Worm (Caenorhabditis elegans): ENCODE results near the gene ksr-1.
A peak's percentile ranks its signal among the peaks of the same experiment; 100 is the strongest.

ksr-1 gene

ce11 chrX:8247088-8247487, 27.9 kb upstream of the ksr-1 start:
- TF ChIP-seq mep-1 (tag; optimal IDR thresholded peaks at IDR 0.05) (no peak), pha-4 (tag; optimal IDR thresholded peaks at IDR 0.05) (no peak), unc-120 (tag; optimal IDR thresholded peaks at IDR 0.05; ENCODE audit: poor library complexity, severe bottlenecking) (no peak), blmp-1 (tag; optimal IDR thresholded peaks at IDR 0.05) (no peak), nhr-237 (tag; optimal IDR thresholded peaks at IDR 0.05) (no peak), sptf-1 (tag; optimal IDR thresholded peaks at IDR 0.05) (no peak), lin-32 (GFP tag; optimal IDR thresholded peaks at IDR 0.05) (no peak), mls-2 (tag; optimal IDR thresholded peaks at IDR 0.05) (no peak), ces-1 (GFP tag; optimal IDR thresholded peaks at IDR 0.05) (no peak), nhr-12 (tag; optimal IDR thresholded peaks at IDR 0.05) (no peak), zip-8 (tag; optimal IDR thresholded peaks at IDR 0.05) (no peak), ceh-43 (GFP tag; optimal IDR thresholded peaks at IDR 0.05) (no peak)

- TF ChIP-seq nhr-237 (tag; optimal IDR thresholded peaks at IDR 0.05) = no peak
- no peak for TF ChIP-seq elt-1 (tag; optimal IDR thresholded peaks at IDR 0.05; ENCODE audit: borderline replicate concordance, insufficient read depth)
- TF ChIP-seq cnd-1 (tag; optimal IDR thresholded peaks at IDR 0.05) = no peak
- TF ChIP-seq flh-1 (GFP tag; optimal IDR thresholded peaks at IDR 0.05) = no peak
- peak; percentile 57 for TF ChIP-seq ces-1 (GFP tag; optimal IDR thresholded peaks at IDR 0.05)
- no peak for TF ChIP-seq ceh-43 (GFP tag; optimal IDR thresholded peaks at IDR 0.05)
- TF ChIP-seq ham-2 (GFP tag; optimal IDR thresholded peaks at IDR 0.05) = peak; percentile 49
- TF ChIP-seq sptf-1 (tag; optimal IDR thresholded peaks at IDR 0.05) = no peak
- no peak for TF ChIP-seq lsy-2 (tag; optimal IDR thresholded peaks at IDR 0.05)
Observed at ce11 chrX:8252293-8252692, 22.7 kb upstream of the ksr-1 start, which contains the start of gene M60.6. Gene M60.6, minus strand, starts transcription at chrX:8252458.

ce11 chrX:8255433-8255832, 19.5 kb upstream of the ksr-1 start:
- TF ChIP-seq blmp-1 (tag; optimal IDR thresholded peaks at IDR 0.05) = peak; percentile 42
- no peak for TF ChIP-seq flh-1 (GFP tag; optimal IDR thresholded peaks at IDR 0.05)
- no peak for TF ChIP-seq sem-2 (GFP tag; optimal IDR thresholded peaks at IDR 0.05)

ce11 chrX:8257687-8258086, 17.3 kb upstream of the ksr-1 start:
- no peak for TF ChIP-seq unc-62 (GFP tag; optimal IDR thresholded peaks at IDR 0.05)
- no peak for TF ChIP-seq ces-1 (GFP tag; optimal IDR thresholded peaks at IDR 0.05)
- no peak for TF ChIP-seq nhr-28 (tag; optimal IDR thresholded peaks at IDR 0.05)
- no peak for TF ChIP-seq blmp-1 (tag; optimal IDR thresholded peaks at IDR 0.05)
- TF ChIP-seq lin-13 (tag; optimal IDR thresholded peaks at IDR 0.05) = no peak
- TF ChIP-seq mls-2 (tag; optimal IDR thresholded peaks at IDR 0.05) = no peak
- no peak for TF ChIP-seq unc-39 (tag; optimal IDR thresholded peaks at IDR 0.05)
- no peak for TF ChIP-seq mep-1 (tag; optimal IDR thresholded peaks at IDR 0.05)
- TF ChIP-seq ham-2 (GFP tag; optimal IDR thresholded peaks at IDR 0.05) = no peak
- TF ChIP-seq sptf-1 (tag; optimal IDR thresholded peaks at IDR 0.05) = no peak
- no peak for TF ChIP-seq cnd-1 (tag; optimal IDR thresholded peaks at IDR 0.05)
- no peak for TF ChIP-seq bed-3 (GFP tag; optimal IDR thresholded peaks at IDR 0.05)
- no peak for TF ChIP-seq zip-8 (tag; optimal IDR thresholded peaks at IDR 0.05)
- no peak for TF ChIP-seq ceh-39 (tag; optimal IDR thresholded peaks at IDR 0.05)
- TF ChIP-seq pha-4 (tag; optimal IDR thresholded peaks at IDR 0.05) = no peak
- TF ChIP-seq nhr-12 (tag; optimal IDR thresholded peaks at IDR 0.05) = no peak
- TF ChIP-seq M03D4.4 (tag; optimal IDR thresholded peaks at IDR 0.05) = no peak
- no peak for TF ChIP-seq drap-1 (GFP tag; optimal IDR thresholded peaks at IDR 0.05)

ce11 chrX:8261125-8261684, 13.8 kb upstream of the ksr-1 start, which contains the start of gene M60.7:
Gene M60.7, minus strand, starts transcription at chrX:8261175.
- no peak for TF ChIP-seq blmp-1 (tag; optimal IDR thresholded peaks at IDR 0.05)
- no peak for TF ChIP-seq nhr-28 (tag; optimal IDR thresholded peaks at IDR 0.05)
- no peak for TF ChIP-seq sptf-1 (tag; optimal IDR thresholded peaks at IDR 0.05)

ce11 chrX:8262734-8263133, 12.2 kb upstream of the ksr-1 start:
- TF ChIP-seq sem-2 (GFP tag; optimal IDR thresholded peaks at IDR 0.05) (no peak), hlh-1 (tag; optimal IDR thresholded peaks at IDR 0.05) (peak; percentile 30)

- TF ChIP-seq tbx-8 (GFP tag; optimal IDR thresholded peaks at IDR 0.05) (no peak), ces-1 (GFP tag; optimal IDR thresholded peaks at IDR 0.05) (peak; percentile 79), blmp-1 (tag; optimal IDR thresholded peaks at IDR 0.05) (no peak)
Observed at ce11 chrX:8268083-8268482, 6.9 kb upstream of the ksr-1 start.

Measured in whole organism, mixed stage, embryonic.